Worm (Caenorhabditis elegans): Measurements from ENCODE around the gene rhgf-2.

ce11 chrII:4157817-4158216 is 57.2 kb downstream of the rhgf-2 start:
- no peak for TF ChIP-seq nhr-12 (tag; optimal IDR thresholded peaks at IDR 0.05)
- no peak for TF ChIP-seq ama-1 (optimal IDR thresholded peaks at IDR 0.05)
- no peak for TF ChIP-seq skn-1 (tag; optimal IDR thresholded peaks at IDR 0.05)
- TF ChIP-seq nhr-25 (tag; optimal IDR thresholded peaks at IDR 0.05), result no peak
- no peak for TF ChIP-seq pha-4 (tag; optimal IDR thresholded peaks at IDR 0.05)
